Worm (Caenorhabditis elegans) whole organism, L4 larva: ENCODE results near the gene F07A11.1.

Experiments
- F26F4.8 ChIP-seq: fragments of 200-800 bp; sonication (Bioruptor generic); conservative IDR thresholded peaks from 2 replicates; pipeline ENCODE4 v1.3.6; 2022; ENCODE audit warnings: missing genetic modification characterization, missing compliant biosample characterization
- F37D6.2 ChIP-seq: sonication (generic microtip); optimal IDR thresholded peaks from 2 replicates; lab custom pipeline; 2016; ENCODE audit warnings: mild to moderate bottlenecking, missing genetic modification characterization, missing compliant biosample characterization
- F44E2.7 ChIP-seq: fragments of 200-800 bp; sonication (Bioruptor generic); IDR thresholded peaks from 2 replicates; pipeline ENCODE4 v2.1.2; 2022; ENCODE audit warnings: missing genetic modification characterization, missing compliant biosample characterization
- F49E8.2 ChIP-seq: sonication (generic microtip); optimal IDR thresholded peaks from 2 replicates; lab custom pipeline; 2016; ENCODE audit warnings: missing compliant biosample characterization, mild to moderate bottlenecking, missing genetic modification characterization, borderline replicate concordance
- R02D3.7 ChIP-seq: fragments of 150-350 bp; sonication (generic microtip); optimal IDR thresholded peaks from 3 replicates; lab custom pipeline; 2014; ENCODE audit warnings: missing biosample characterization, missing genetic modification characterization
- T26A8.4 ChIP-seq: fragments of 200-800 bp; sonication (Bioruptor generic); IDR thresholded peaks from 2 replicates; pipeline ENCODE4 v1.3.6; 2022; ENCODE audit warnings: missing genetic modification characterization, missing compliant biosample characterization
- Y105C5A.15 ChIP-seq: fragments of 200-800 bp; sonication (Bioruptor generic); IDR thresholded peaks from 2 replicates; pipeline ENCODE4 v1.3.6; 2022; ENCODE audit warnings: missing genetic modification characterization, missing compliant biosample characterization
- Y5F2A.4 ChIP-seq: fragments of 200-800 bp; sonication (Bioruptor generic); optimal IDR thresholded peaks from 2 replicates; lab custom pipeline; 2018; ENCODE audit warnings: mild to moderate bottlenecking, missing genetic modification characterization, missing compliant biosample characterization
- Y75B8A.6 ChIP-seq: fragments of 200-800 bp; sonication (Bioruptor generic); IDR thresholded peaks from 2 replicates; pipeline ENCODE4 v1.3.6; 2022; ENCODE audit warnings: missing genetic modification reagents, missing genetic modification characterization, missing compliant biosample characterization
- ZK337.2 ChIP-seq: fragments of 200-800 bp; sonication (Bioruptor generic); IDR thresholded peaks from 2 replicates; pipeline ENCODE4 v1.3.6; 2022; ENCODE audit warnings: missing genetic modification reagents, missing genetic modification characterization, missing compliant biosample characterization
- ZK546.5 ChIP-seq, 2 experiments: sonication (generic microtip); optimal IDR thresholded peaks; 2 replicates each; lab custom pipeline; 2017; ENCODE audit warnings: missing biosample characterization in 2 of 2, missing genetic modification characterization in 2 of 2
- ceh-28 ChIP-seq: fragments of 150-350 bp; optimal IDR thresholded peaks from 2 replicates; lab custom pipeline; 2014; ENCODE audit warnings: missing biosample characterization, missing genetic modification reagents, missing genetic modification characterization
- ceh-44 ChIP-seq: fragments of 200-800 bp; sonication (Bioruptor generic); IDR thresholded peaks from 2 replicates; pipeline ENCODE4 v1.3.6; 2022; ENCODE audit warnings: missing genetic modification reagents, missing genetic modification characterization, missing compliant biosample characterization
- cey-2 ChIP-seq: sonication (generic microtip); optimal IDR thresholded peaks from 3 replicates; lab custom pipeline; 2017; ENCODE audit warnings: missing genetic modification characterization, mild to moderate bottlenecking, missing compliant biosample characterization, antibody characterized with exemption, borderline replicate concordance; ENCODE audit not compliant: insufficient read depth
- ctbp-1 ChIP-seq: fragments of 200-800 bp; sonication (Bioruptor generic); IDR thresholded peaks from 2 replicates; pipeline ENCODE4 v1.3.6; 2022; ENCODE audit warnings: missing genetic modification reagents, missing genetic modification characterization, missing compliant biosample characterization
- daf-8 ChIP-seq: fragments of 200-800 bp; sonication (Bioruptor generic); IDR thresholded peaks from 2 replicates; pipeline ENCODE4 v1.3.6; 2022; ENCODE audit warnings: missing genetic modification characterization, missing compliant biosample characterization
- dmd-6 ChIP-seq: fragments of 200-800 bp; sonication (Bioruptor generic); IDR thresholded peaks from 2 replicates; pipeline ENCODE4 v1.3.6; 2022; ENCODE audit warnings: missing genetic modification reagents, missing genetic modification characterization, missing compliant biosample characterization
- dpl-1 ChIP-seq: fragments of 150-350 bp; optimal IDR thresholded peaks from 2 replicates; lab custom pipeline; 2014; ENCODE audit warnings: missing biosample characterization, missing genetic modification reagents, missing genetic modification characterization
- egl-27 ChIP-seq: sonication (generic microtip); optimal IDR thresholded peaks from 3 replicates; lab custom pipeline; 2017; ENCODE audit warnings: missing biosample characterization, missing genetic modification reagents, missing genetic modification characterization
- fkh-10 ChIP-seq: fragments of 150-350 bp; optimal IDR thresholded peaks from 2 replicates; lab custom pipeline; 2014; ENCODE audit warnings: missing biosample characterization, missing genetic modification reagents, missing genetic modification characterization
- gei-8 ChIP-seq: fragments of 200-800 bp; sonication (Bioruptor generic); optimal IDR thresholded peaks from 2 replicates; lab custom pipeline; 2018; ENCODE audit warnings: mild to moderate bottlenecking, missing genetic modification characterization, missing compliant biosample characterization
- hmg-1.1 ChIP-seq: fragments of 200-800 bp; sonication (Bioruptor generic); IDR thresholded peaks from 2 replicates; pipeline ENCODE4 v1.3.6; 2022; ENCODE audit warnings: missing genetic modification reagents, missing genetic modification characterization, missing compliant biosample characterization
- jun-1 ChIP-seq: fragments of 150-350 bp; optimal IDR thresholded peaks from 2 replicates; lab custom pipeline; 2014; ENCODE audit warnings: missing biosample characterization, missing genetic modification reagents, missing genetic modification characterization
- lin-13 ChIP-seq: fragments of 150-350 bp; optimal IDR thresholded peaks from 2 replicates; lab custom pipeline; 2014; ENCODE audit warnings: missing biosample characterization, missing genetic modification reagents, missing genetic modification characterization
- lin-38 ChIP-seq: fragments of 200-800 bp; sonication (Bioruptor generic); IDR thresholded peaks from 2 replicates; pipeline ENCODE4 v1.3.6; 2022; ENCODE audit warnings: missing genetic modification reagents, missing genetic modification characterization, missing compliant biosample characterization
- lin-39 ChIP-seq: fragments of 150-350 bp; optimal IDR thresholded peaks from 2 replicates; lab custom pipeline; 2014; ENCODE audit warnings: missing biosample characterization, missing genetic modification reagents, missing genetic modification characterization
- madf-5 ChIP-seq, 2 experiments: fragments of 200-800 bp; sonication (Bioruptor generic); IDR thresholded peaks; 2 replicates each; pipeline ENCODE4 v1.3.6; 2022; ENCODE audit warnings: missing compliant biosample characterization in 2 of 2, missing genetic modification characterization in 2 of 2
- mes-2 ChIP-seq: sonication (generic microtip); optimal IDR thresholded peaks from 2 replicates; lab custom pipeline; 2016; ENCODE audit warnings: missing genotype, mild to moderate bottlenecking, missing genetic modification characterization, missing compliant biosample characterization; ENCODE audit not compliant: poor library complexity, severe bottlenecking
- mxl-3 ChIP-seq: fragments of 200-800 bp; sonication (Bioruptor generic); optimal IDR thresholded peaks from 2 replicates; lab custom pipeline; 2018; ENCODE audit warnings: mild to moderate bottlenecking, missing genetic modification characterization, missing compliant biosample characterization
- nhr-11 ChIP-seq: fragments of 150-350 bp; optimal IDR thresholded peaks from 2 replicates; lab custom pipeline; 2014; ENCODE audit warnings: missing biosample characterization, missing genetic modification characterization
- nhr-25 ChIP-seq: sonication (generic microtip); optimal IDR thresholded peaks from 2 replicates; lab custom pipeline; 2017; ENCODE audit warnings: missing genetic modification characterization, mild to moderate bottlenecking, missing compliant biosample characterization, antibody characterized with exemption, moderate library complexity, borderline replicate concordance; ENCODE audit not compliant: insufficient read depth
- nhr-28 ChIP-seq: fragments of 150-350 bp; optimal IDR thresholded peaks from 2 replicates; lab custom pipeline; 2014; ENCODE audit warnings: missing biosample characterization, missing genetic modification characterization
- nhr-42 ChIP-seq: fragments of 200-800 bp; sonication (Bioruptor generic); IDR thresholded peaks from 2 replicates; pipeline ENCODE4 v1.3.6; 2022; ENCODE audit warnings: missing genetic modification characterization, missing compliant biosample characterization
- nhr-48 ChIP-seq: sonication (generic microtip); optimal IDR thresholded peaks from 2 replicates; lab custom pipeline; 2016; ENCODE audit warnings: mild to moderate bottlenecking, missing genetic modification characterization, missing compliant biosample characterization
- nhr-6 ChIP-seq: fragments of 150-350 bp; optimal IDR thresholded peaks from 2 replicates; lab custom pipeline; 2014; ENCODE audit warnings: missing biosample characterization, missing genetic modification characterization
- nhr-76 ChIP-seq: fragments of 150-350 bp; optimal IDR thresholded peaks from 2 replicates; lab custom pipeline; 2014; ENCODE audit warnings: missing biosample characterization, missing genetic modification characterization
- pha-4 ChIP-seq, 2 experiments: fragments of 150-350 bp in 1 of 2; fragments of 200-800 bp in 1 of 2; sonication (Bioruptor generic) in 1 of 2; IDR thresholded peaks in 1 of 2; optimal IDR thresholded peaks in 1 of 2; 2 replicates each; pipeline versions ENCODE4 v1.3.6 to Lab custom; 2014 to 2022; ENCODE audit warnings: missing genetic modification characterization in 2 of 2, missing genetic modification reagents in 2 of 2, missing biosample characterization in 1 of 2, missing compliant biosample characterization in 1 of 2
- php-3 ChIP-seq: fragments of 200-800 bp; sonication (Bioruptor generic); IDR thresholded peaks from 2 replicates; pipeline ENCODE4 v1.3.6; 2022; ENCODE audit warnings: missing genetic modification reagents, missing genetic modification characterization, missing compliant biosample characterization
- pqm-1 ChIP-seq: sonication (generic microtip); optimal IDR thresholded peaks from 2 replicates; lab custom pipeline; 2017; ENCODE audit warnings: missing biosample characterization, missing genetic modification characterization
- skn-1 ChIP-seq: fragments of 150-350 bp; optimal IDR thresholded peaks from 2 replicates; lab custom pipeline; 2014; ENCODE audit warnings: missing biosample characterization, missing genetic modification characterization
- snpc-1.2 ChIP-seq: fragments of 200-800 bp; sonication (Bioruptor generic); IDR thresholded peaks from 2 replicates; pipeline ENCODE4 v1.3.6; 2022; ENCODE audit warnings: missing genetic modification reagents, missing genetic modification characterization, missing compliant biosample characterization
- snpc-4 ChIP-seq: fragments of 150-350 bp; optimal IDR thresholded peaks from 2 replicates; lab custom pipeline; 2014; ENCODE audit warnings: missing biosample characterization, missing genetic modification characterization
- tra-1 ChIP-seq: fragments of 200-800 bp; sonication (Bioruptor generic); IDR thresholded peaks from 2 replicates; pipeline ENCODE4 v1.3.6; 2022; ENCODE audit warnings: missing genetic modification reagents, missing genetic modification characterization, missing compliant biosample characterization
- unc-130 ChIP-seq: sonication (generic microtip); optimal IDR thresholded peaks from 2 replicates; lab custom pipeline; 2016; ENCODE audit warnings: missing genetic modification reagents, missing genetic modification characterization, missing compliant biosample characterization
- unc-39 ChIP-seq: sonication (generic microtip); optimal IDR thresholded peaks from 2 replicates; lab custom pipeline; 2017; ENCODE audit warnings: missing biosample characterization, missing genetic modification characterization
- vab-7 ChIP-seq: fragments of 200-800 bp; sonication (Bioruptor generic); IDR thresholded peaks from 2 replicates; pipeline ENCODE4 v1.3.6; 2022; ENCODE audit warnings: missing genetic modification reagents, missing genetic modification characterization, missing compliant biosample characterization
- zag-1 ChIP-seq: fragments of 150-350 bp; optimal IDR thresholded peaks from 2 replicates; lab custom pipeline; 2014; ENCODE audit warnings: missing biosample characterization, missing genetic modification characterization
- zfp-2 ChIP-seq: sonication (generic microtip); optimal IDR thresholded peaks from 2 replicates; lab custom pipeline; 2016; ENCODE audit warnings: mild to moderate bottlenecking, missing genetic modification characterization, missing compliant biosample characterization
- zfp-3 ChIP-seq: fragments of 200-800 bp; sonication (Bioruptor generic); conservative IDR thresholded peaks from 2 replicates; pipeline ENCODE4 v1.3.6; 2022; ENCODE audit warnings: missing genetic modification reagents, missing genetic modification characterization, missing compliant biosample characterization
- ztf-11 ChIP-seq: fragments of 150-350 bp; optimal IDR thresholded peaks from 2 replicates; lab custom pipeline; 2014; ENCODE audit warnings: missing biosample characterization, missing genetic modification characterization

F07A11.1 gene

ce11 chrII:11619895-11620439, 28.0 kb upstream of the F07A11.1 start (continued):
- no peak for TF ChIP-seq ceh-28 (tag; lab: Kevin White, UChicago)
- no peak for TF ChIP-seq F49E8.2 (tag; lab: Kevin White, UChicago)
- no peak for TF ChIP-seq zag-1 (tag; lab: Kevin White, UChicago)
- 0 out of 4 replicates have a peak, but pooled peaks of 1 of the 2 experiments have one; percentile 41 for TF ChIP-seq madf-5 (GFP tag; IDR thresholded peaks at IDR 0.05; lab: Robert Waterston, UW)
- no peak for TF ChIP-seq nhr-76 (tag; lab: Kevin White, UChicago)
- peak; percentile 75; the same call in 1 of the 2 replicates for TF ChIP-seq T26A8.4
- peak; percentile 54; the same call in 1 of the 2 replicates for TF ChIP-seq snpc-1.2
- no peak for TF ChIP-seq egl-27 (tag; lab: Kevin White, UChicago)
- TF ChIP-seq nhr-6, result peak; percentile 16
- peak; percentile 77 for TF ChIP-seq F37D6.2 (tag; lab: Kevin White, UChicago)
- peak; percentile 91 for TF ChIP-seq dmd-6
- peak; percentile 24 for TF ChIP-seq gei-8
- peak; percentile 90 for TF ChIP-seq pha-4 (GFP tag; IDR thresholded peaks at IDR 0.05; lab: Robert Waterston, UW)
- peak; percentile 26 for TF ChIP-seq pha-4 (tag; optimal IDR thresholded peaks at IDR 0.05; lab: Kevin White, UChicago)
- TF ChIP-seq ztf-11 (tag; lab: Kevin White, UChicago), result no peak
- peak; percentile 63; the same call in 1 of the 2 replicates for TF ChIP-seq nhr-42 (GFP tag; lab: Robert Waterston, UW)
- TF ChIP-seq hmg-1.1 (GFP tag; lab: Robert Waterston, UW), result peak; percentile 94
- no peak for TF ChIP-seq zfp-3 (GFP tag; lab: Robert Waterston, UW)
- no peak for TF ChIP-seq ZK546.5 (tag; optimal IDR thresholded peaks at IDR 0.05; lab: Kevin White, UChicago)
- TF ChIP-seq vab-7 (GFP tag; lab: Robert Waterston, UW), result peak; percentile 60; the same call in 1 of the 2 replicates
- no peak for TF ChIP-seq lin-39 (tag; lab: Kevin White, UChicago)
- TF ChIP-seq fkh-10 (GFP tag; lab: Kevin White, UChicago), result peak; percentile 21
- TF ChIP-seq mes-2 (tag; lab: Kevin White, UChicago), result peak; percentile 56
- TF ChIP-seq Y75B8A.6 (GFP tag; lab: Robert Waterston, UW), result no peak
- peak; percentile 44 for TF ChIP-seq jun-1 (tag; lab: Kevin White, UChicago)
- no peak for TF ChIP-seq ZK337.2 (GFP tag; lab: Robert Waterston, UW)
- peak; percentile 81 for TF ChIP-seq ctbp-1
- peak; percentile 36 for TF ChIP-seq dpl-1 (GFP tag; lab: Kevin White, UChicago)
- TF ChIP-seq mxl-3 (GFP tag; lab: Kevin White, UChicago), result peak; percentile 93
- TF ChIP-seq Y105C5A.15 (GFP tag; lab: Robert Waterston, UW), result no peak
- peak; percentile 43 for TF ChIP-seq pqm-1
- TF ChIP-seq lin-38 (GFP tag; lab: Robert Waterston, UW), result peak; percentile 73
- peak; percentile 90 for TF ChIP-seq nhr-28 (tag; lab: Kevin White, UChicago)
- TF ChIP-seq lin-13 (GFP tag; lab: Kevin White, UChicago), result peak; percentile 53
- TF ChIP-seq nhr-48, result peak; percentile 90
- no peak for TF ChIP-seq ceh-44 (GFP tag; lab: Robert Waterston, UW)
- no peak for TF ChIP-seq cey-2 (tag; lab: Kevin White, UChicago)
- peak; percentile 71 for TF ChIP-seq nhr-25
- TF ChIP-seq tra-1 (GFP tag; lab: Robert Waterston, UW), result peak; percentile 86
- no peak for TF ChIP-seq unc-39 (tag; lab: Kevin White, UChicago)
- TF ChIP-seq snpc-4 (tag; lab: Kevin White, UChicago), result no peak
- TF ChIP-seq nhr-11 (tag; lab: Kevin White, UChicago), result peak; percentile 70
- TF ChIP-seq Y5F2A.4 (GFP tag; lab: Kevin White, UChicago), result no peak
- peak; percentile 40 for TF ChIP-seq zfp-2 (tag; lab: Kevin White, UChicago)
- TF ChIP-seq php-3 (GFP tag; lab: Robert Waterston, UW), result no peak
- no peak for TF ChIP-seq R02D3.7 (tag; lab: Kevin White, UChicago)
- no peak for TF ChIP-seq unc-130
- no peak for TF ChIP-seq F44E2.7 (GFP tag; lab: Robert Waterston, UW)
- no peak for TF ChIP-seq F26F4.8
- TF ChIP-seq daf-8 (GFP tag; lab: Robert Waterston, UW), result no peak
- TF ChIP-seq skn-1 (tag; lab: Kevin White, UChicago), result no peak
